Worm (Caenorhabditis elegans) whole organism, L1 larva: ENCODE data around the gene C52B9.10.

Source experiments
- irx-1 ChIP-seq: sonication (generic microtip); optimal IDR thresholded peaks from 2 replicates; lab custom pipeline; 2016; ENCODE audit warnings: missing genetic modification characterization, missing compliant biosample characterization
- jun-1 ChIP-seq: fragments of 150-350 bp; optimal IDR thresholded peaks from 2 replicates; lab custom pipeline; 2014; ENCODE audit warnings: missing biosample characterization, missing genetic modification reagents, missing genetic modification characterization
- lin-35 ChIP-seq, 2 experiments: fragments of 150-350 bp; optimal IDR thresholded peaks; 2 replicates each; lab custom pipeline; 2014; ENCODE audit warnings: missing biosample characterization in 2 of 2, missing genetic modification characterization in 2 of 2, missing genetic modification reagents in 2 of 2
- rnt-1 ChIP-seq: sonication (generic microtip); optimal IDR thresholded peaks from 2 replicates; lab custom pipeline; 2016; ENCODE audit warnings: mild to moderate bottlenecking, missing genetic modification characterization, moderate library complexity, missing compliant biosample characterization
- snpc-4 ChIP-seq: fragments of 150-350 bp; optimal IDR thresholded peaks from 2 replicates; lab custom pipeline; 2014; ENCODE audit warnings: missing biosample characterization, missing genetic modification characterization
- sptf-1 ChIP-seq: fragments of 150-350 bp; optimal IDR thresholded peaks from 2 replicates; lab custom pipeline; 2014; ENCODE audit warnings: missing biosample characterization, missing genetic modification characterization

DNA sequence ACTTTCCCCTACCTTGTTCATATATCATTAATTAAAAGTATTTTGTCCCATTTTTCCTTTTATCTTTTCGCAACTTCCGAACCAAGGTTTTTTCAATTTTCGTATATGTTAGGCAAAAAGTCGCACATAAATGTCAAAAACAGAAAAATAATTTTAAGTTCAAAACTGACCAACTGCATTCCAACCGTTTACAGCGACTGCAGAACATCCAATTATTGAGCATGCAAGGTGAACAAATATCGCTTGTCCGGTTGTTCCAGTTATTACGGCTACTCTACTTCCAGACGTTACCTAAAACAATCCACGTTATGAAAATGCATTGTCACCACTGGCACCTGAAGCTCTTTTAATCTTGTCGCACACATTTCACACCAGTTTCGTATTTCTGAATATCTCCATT, at the start of gene C52B9.10:
- TF ChIP-seq snpc-4 (tag; lab: Kevin White, UChicago) = no peak
- TF ChIP-seq sptf-1 (tag; lab: Kevin White, UChicago) = no peak
- no peak for TF ChIP-seq irx-1 (tag; lab: Kevin White, UChicago)
- TF ChIP-seq jun-1 (tag; lab: Kevin White, UChicago) = no peak
- no peak for TF ChIP-seq rnt-1
- TF ChIP-seq lin-35 (GFP tag; optimal IDR thresholded peaks at IDR 0.05; lab: Kevin White, UChicago) = no peak
